Fruit fly (Drosophila melanogaster): ENCODE data around the gene CG5280.

Gene CG5280

dm6 chr3L:9011485-9012389, 21.7 kb upstream of the CG5280 start (continued):
- TF ChIP-seq CG15479 (GFP tag; optimal IDR thresholded peaks at IDR 0.05) (no peak), CG3163 (GFP tag; optimal IDR thresholded peaks at IDR 0.05) (peak; percentile 53), CG33213 (GFP tag; optimal IDR thresholded peaks at IDR 0.05) (peak; percentile 73), cwo (GFP tag; optimal IDR thresholded peaks at IDR 0.05) (no peak), sr (GFP tag; IDR thresholded peaks at IDR 0.05) (no peak; the same call in 2 of the 3 replicates), CG32772 (GFP tag; IDR thresholded peaks at IDR 0.05) (peak; percentile 82), phol (tag; optimal IDR thresholded peaks at IDR 0.05) (peak; percentile 82), Oli (tag; optimal IDR thresholded peaks at IDR 0.05) (peak; percentile 69), CG7372 (GFP tag; IDR thresholded peaks at IDR 0.05) (peak; percentile 54), lilli (GFP tag; optimal IDR thresholded peaks at IDR 0.05) (peak; percentile 46), CG13287 (GFP tag; IDR thresholded peaks at IDR 0.05; ENCODE audit: partially characterized antibody) (no peak), NFAT (GFP tag; IDR thresholded peaks at IDR 0.05) (no peak), Hmr (GFP tag; optimal IDR thresholded peaks at IDR 0.05) (no peak), C15 (GFP tag; IDR thresholded peaks at IDR 0.05) (no peak), slbo (GFP tag; IDR thresholded peaks at IDR 0.05) (0 out of 2 replicates have a peak, but pooled peaks have one; percentile 28), Atf6 (GFP tag; IDR thresholded peaks at IDR 0.05) (no peak), vvl (GFP tag; IDR thresholded peaks at IDR 0.05) (peak; percentile 91), Camta (GFP tag; optimal IDR thresholded peaks at IDR 0.05) (peak; percentile 85), CG18476 (GFP tag; optimal IDR thresholded peaks at IDR 0.05) (peak; percentile 63), CG4424 (GFP tag; optimal IDR thresholded peaks at IDR 0.05) (peak; percentile 84), CG11560 (tag; IDR thresholded peaks at IDR 0.05) (no peak; the same call in 1 of the 3 replicates), Atf3 (GFP tag; optimal IDR thresholded peaks at IDR 0.05) (peak; percentile 30), chif (GFP tag; optimal IDR thresholded peaks at IDR 0.05) (peak; percentile 72 to 84), fd102C (GFP tag; optimal IDR thresholded peaks at IDR 0.05) (peak; percentile 77), ham (GFP tag; IDR thresholded peaks at IDR 0.05) (no peak), CG9727 (GFP tag; optimal IDR thresholded peaks at IDR 0.05) (peak; percentile 94), abd-A (tag; optimal IDR thresholded peaks at IDR 0.05) (peak; percentile 16), Xbp1 (GFP tag; optimal IDR thresholded peaks at IDR 0.05) (peak; percentile 59), HLH4C (GFP tag; IDR thresholded peaks at IDR 0.05; ENCODE audit: partially characterized antibody) (no peak), luna (GFP tag; optimal IDR thresholded peaks at IDR 0.05) (no peak), CG10565 (GFP tag; optimal IDR thresholded peaks at IDR 0.05) (peak; percentile 46), CG8765 (GFP tag; IDR thresholded peaks at IDR 0.05) (peak; percentile 93), Tbp (GFP tag; optimal IDR thresholded peaks at IDR 0.05) (no peak), zf30C (GFP tag; optimal IDR thresholded peaks at IDR 0.05) (peak; percentile 90), tll (GFP tag; optimal IDR thresholded peaks at IDR 0.05) (peak in 1 of 2 experiments; percentile 16), ERR (GFP tag; optimal IDR thresholded peaks at IDR 0.05) (peak; percentile 28), jing (GFP tag; optimal IDR thresholded peaks at IDR 0.05) (peak; percentile 53), shn (GFP tag; optimal IDR thresholded peaks at IDR 0.05) (peak; percentile 46), Hand (GFP tag; optimal IDR thresholded peaks at IDR 0.05) (no peak), CG5245 (GFP tag; optimal IDR thresholded peaks at IDR 0.05) (peak; percentile 67), CHES-1-like (GFP tag; optimal IDR thresholded peaks at IDR 0.05) (peak; percentile 37), CG3407 (GFP tag; optimal IDR thresholded peaks at IDR 0.05) (peak; percentile 55), dpn (GFP tag; optimal IDR thresholded peaks at IDR 0.05) (peak; percentile 70 to 86), CG7556 (GFP tag; optimal IDR thresholded peaks at IDR 0.05) (peak; percentile 77), Fer2 (tag; optimal IDR thresholded peaks at IDR 0.05) (no peak), CG13894 (tag; optimal IDR thresholded peaks at IDR 0.05) (no peak), eve (GFP tag; optimal IDR thresholded peaks at IDR 0.05) (peak in 1 of 2 experiments; percentile 44), pfk (GFP tag; optimal IDR thresholded peaks at IDR 0.05) (no peak)
